Worm (Caenorhabditis elegans) whole organism, L2 larva: ENCODE measurements around the gene hum-2.

Source experiments
- C34F6.9 ChIP-seq: fragments of 150-350 bp; optimal IDR thresholded peaks from 2 replicates; lab custom pipeline; 2014; ENCODE audit warnings: missing biosample characterization, missing genetic modification characterization
- F13H6.1 ChIP-seq: sonication (generic microtip); optimal IDR thresholded peaks from 2 replicates; lab custom pipeline; 2016; ENCODE audit warnings: missing genetic modification characterization, missing compliant biosample characterization
- R02D3.7 ChIP-seq: fragments of 150-350 bp; optimal IDR thresholded peaks from 2 replicates; lab custom pipeline; 2014; ENCODE audit warnings: missing biosample characterization, missing genetic modification characterization
- Y55F3AM.14 ChIP-seq: fragments of 200-800 bp; sonication (Bioruptor generic); optimal IDR thresholded peaks from 2 replicates; lab custom pipeline; 2018; ENCODE audit warnings: mild to moderate bottlenecking, missing genetic modification characterization, missing compliant biosample characterization
- ZK546.5 ChIP-seq: sonication (generic microtip); optimal IDR thresholded peaks from 2 replicates; lab custom pipeline; 2017; ENCODE audit warnings: missing biosample characterization, missing genetic modification characterization
- alr-1 ChIP-seq: fragments of 150-350 bp; optimal IDR thresholded peaks from 2 replicates; lab custom pipeline; 2014; ENCODE audit warnings: missing biosample characterization, missing genetic modification characterization
- aly-2 ChIP-seq: fragments of 150-350 bp; optimal IDR thresholded peaks from 2 replicates; lab custom pipeline; 2014; ENCODE audit warnings: missing biosample characterization, missing genetic modification characterization
- ama-1 ChIP-seq: fragments of 150-350 bp; optimal IDR thresholded peaks from 2 replicates; lab custom pipeline; 2018; ENCODE audit warnings: inconsistent platforms
- ceh-16 ChIP-seq: fragments of 150-350 bp; optimal IDR thresholded peaks from 2 replicates; lab custom pipeline; 2014; ENCODE audit warnings: missing biosample characterization, missing genetic modification characterization
- ceh-82 ChIP-seq: fragments of 150-350 bp; optimal IDR thresholded peaks from 2 replicates; lab custom pipeline; 2014; ENCODE audit warnings: missing biosample characterization, missing genetic modification characterization
- crh-2 ChIP-seq: sonication (generic microtip); optimal IDR thresholded peaks from 2 replicates; lab custom pipeline; 2017; ENCODE audit warnings: missing biosample characterization, missing genetic modification characterization
- dmd-4 ChIP-seq: sonication (generic microtip); optimal IDR thresholded peaks from 2 replicates; lab custom pipeline; 2017; ENCODE audit warnings: missing biosample characterization, missing genetic modification characterization
- egl-27 ChIP-seq: sonication (generic microtip); optimal IDR thresholded peaks from 3 replicates; lab custom pipeline; 2017; ENCODE audit warnings: missing biosample characterization, missing genetic modification reagents, missing genetic modification characterization
- elt-1 ChIP-seq: fragments of 150-350 bp; optimal IDR thresholded peaks from 2 replicates; lab custom pipeline; 2014; ENCODE audit warnings: missing biosample characterization, missing genetic modification characterization
- elt-3 ChIP-seq: sonication (generic microtip); optimal IDR thresholded peaks from 2 replicates; lab custom pipeline; 2017; ENCODE audit warnings: missing biosample characterization, missing genetic modification characterization
- fos-1 ChIP-seq: fragments of 150-350 bp; optimal IDR thresholded peaks from 2 replicates; lab custom pipeline; 2014; ENCODE audit warnings: missing biosample characterization, missing genetic modification characterization
- gmeb-1 ChIP-seq: fragments of 150-350 bp; optimal IDR thresholded peaks from 2 replicates; lab custom pipeline; 2014; ENCODE audit warnings: missing biosample characterization, missing genetic modification characterization
- lin-11 ChIP-seq: fragments of 150-350 bp; sonication (generic microtip); optimal IDR thresholded peaks from 2 replicates; lab custom pipeline; 2014; ENCODE audit warnings: missing biosample characterization, missing genetic modification characterization, inconsistent platforms, mixed read lengths
- lin-13 ChIP-seq: fragments of 150-350 bp; optimal IDR thresholded peaks from 2 replicates; lab custom pipeline; 2014; ENCODE audit warnings: missing biosample characterization, missing genetic modification reagents, missing genetic modification characterization
- lin-39 ChIP-seq: fragments of 150-350 bp; optimal IDR thresholded peaks from 2 replicates; lab custom pipeline; 2014; ENCODE audit warnings: missing biosample characterization, missing genetic modification reagents, missing genetic modification characterization
- lsy-2 ChIP-seq, 2 experiments: fragments of 150-350 bp in 1 of 2; sonication (generic microtip) in 1 of 2; optimal IDR thresholded peaks; 2 replicates each; lab custom pipeline; 2014 to 2017; ENCODE audit warnings: missing biosample characterization in 2 of 2, missing genetic modification characterization in 2 of 2
- mab-5 ChIP-seq: fragments of 150-350 bp; optimal IDR thresholded peaks from 2 replicates; lab custom pipeline; 2014; ENCODE audit warnings: missing biosample characterization, missing genetic modification characterization
- mbf-1 ChIP-seq: sonication (generic microtip); optimal IDR thresholded peaks from 2 replicates; lab custom pipeline; 2017; ENCODE audit warnings: missing biosample characterization, missing genetic modification characterization
- mdl-1 ChIP-seq, 2 experiments: fragments of 150-350 bp in 1 of 2; sonication (generic microtip) in 1 of 2; optimal IDR thresholded peaks; 2 replicates each; lab custom pipeline; 2017; ENCODE audit warnings: missing biosample characterization in 2 of 2, missing genetic modification characterization in 2 of 2
- nhr-10 ChIP-seq: sonication (generic microtip); optimal IDR thresholded peaks from 2 replicates; lab custom pipeline; 2017; ENCODE audit warnings: missing biosample characterization, missing genetic modification characterization
- nhr-11 ChIP-seq: fragments of 150-350 bp; optimal IDR thresholded peaks from 2 replicates; lab custom pipeline; 2014; ENCODE audit warnings: missing biosample characterization, missing genetic modification characterization
- nhr-12 ChIP-seq: fragments of 150-350 bp; optimal IDR thresholded peaks from 2 replicates; lab custom pipeline; 2014; ENCODE audit warnings: missing biosample characterization, missing genetic modification characterization
- nhr-129 ChIP-seq: fragments of 150-350 bp; optimal IDR thresholded peaks from 2 replicates; lab custom pipeline; 2014; ENCODE audit warnings: missing biosample characterization, missing genetic modification characterization
- nhr-21 ChIP-seq: fragments of 150-350 bp; optimal IDR thresholded peaks from 2 replicates; lab custom pipeline; 2014; ENCODE audit warnings: missing biosample characterization, missing genetic modification characterization
- nhr-23 ChIP-seq: fragments of 150-350 bp; optimal IDR thresholded peaks from 2 replicates; lab custom pipeline; 2014; ENCODE audit warnings: missing biosample characterization, missing genetic modification reagents, missing genetic modification characterization
- nhr-237 ChIP-seq: fragments of 150-350 bp; optimal IDR thresholded peaks from 2 replicates; lab custom pipeline; 2014; ENCODE audit warnings: missing biosample characterization, missing genetic modification characterization
- nhr-25 ChIP-seq: fragments of 150-350 bp; sonication (generic microtip); optimal IDR thresholded peaks from 3 replicates; lab custom pipeline; 2014; ENCODE audit warnings: missing biosample characterization, missing genetic modification characterization
- nhr-6 ChIP-seq: fragments of 150-350 bp; optimal IDR thresholded peaks from 2 replicates; lab custom pipeline; 2014; ENCODE audit warnings: missing biosample characterization, missing genetic modification characterization
- nhr-77 ChIP-seq: fragments of 150-350 bp; optimal IDR thresholded peaks from 2 replicates; lab custom pipeline; 2014; ENCODE audit warnings: missing biosample characterization, missing genetic modification characterization
- peb-1 ChIP-seq: fragments of 150-350 bp; optimal IDR thresholded peaks from 2 replicates; lab custom pipeline; 2014; ENCODE audit warnings: missing biosample characterization, missing genetic modification characterization
- sem-4 ChIP-seq: fragments of 150-350 bp; optimal IDR thresholded peaks from 2 replicates; lab custom pipeline; 2014; ENCODE audit warnings: missing biosample characterization, missing genetic modification reagents, missing genetic modification characterization
- skn-1 ChIP-seq: sonication (generic microtip); optimal IDR thresholded peaks from 2 replicates; lab custom pipeline; 2017; ENCODE audit warnings: missing biosample characterization, missing genetic modification characterization
- sma-9 ChIP-seq, 2 experiments: fragments of 150-350 bp in 1 of 2; sonication (generic microtip) in 1 of 2; optimal IDR thresholded peaks; 2 replicates each; lab custom pipeline; 2014 to 2016; ENCODE audit warnings: missing genetic modification characterization in 2 of 2, mild to moderate bottlenecking in 1 of 2, missing biosample characterization in 1 of 2, missing compliant biosample characterization in 1 of 2, missing genetic modification reagents in 1 of 2, moderate library complexity in 1 of 2
- snpc-4 ChIP-seq: fragments of 150-350 bp; optimal IDR thresholded peaks from 2 replicates; lab custom pipeline; 2014; ENCODE audit warnings: missing biosample characterization, missing genetic modification characterization
- unc-39 ChIP-seq: fragments of 150-350 bp; optimal IDR thresholded peaks from 2 replicates; lab custom pipeline; 2014; ENCODE audit warnings: missing biosample characterization, missing genetic modification characterization
- unc-55 ChIP-seq: fragments of 150-350 bp; sonication (generic microtip); optimal IDR thresholded peaks from 3 replicates; lab custom pipeline; 2014; ENCODE audit warnings: missing biosample characterization, missing genetic modification reagents, missing genetic modification characterization
- unc-62 ChIP-seq: fragments of 150-350 bp; optimal IDR thresholded peaks from 2 replicates; lab custom pipeline; 2014; ENCODE audit warnings: missing biosample characterization, missing genetic modification reagents, missing genetic modification characterization
- zag-1 ChIP-seq: fragments of 150-350 bp; optimal IDR thresholded peaks from 2 replicates; lab custom pipeline; 2014; ENCODE audit warnings: missing biosample characterization, missing genetic modification characterization
- ztf-1 ChIP-seq: fragments of 200-800 bp; sonication (Bioruptor generic); conservative IDR thresholded peaks from 2 replicates; pipeline ENCODE4 v1.3.6; 2022; ENCODE audit warnings: missing genetic modification characterization, missing compliant biosample characterization
- ztf-11 ChIP-seq: sonication (generic microtip); optimal IDR thresholded peaks from 2 replicates; lab custom pipeline; 2017; ENCODE audit warnings: missing biosample characterization, missing genetic modification characterization
- ztf-4 ChIP-seq: fragments of 150-350 bp; optimal IDR thresholded peaks from 2 replicates; lab custom pipeline; 2014; ENCODE audit warnings: missing biosample characterization, missing genetic modification characterization

Gene hum-2

ce11 chrV:9343629-9344624 lies 42.0 kb upstream of the hum-2 start, which contains the start of gene tos-1 (continued):
- TF ChIP-seq ama-1 (peak; percentile 99), nhr-25 (tag; lab: Kevin White, UChicago) (peak; percentile 98), nhr-11 (tag; lab: Kevin White, UChicago) (peak; percentile 79), sem-4 (peak; percentile 96), sma-9 (GFP tag; optimal IDR thresholded peaks at IDR 0.05; lab: Kevin White, UChicago) (peak; percentile 90), sma-9 (tag; optimal IDR thresholded peaks at IDR 0.05; lab: Kevin White, UChicago) (no peak), Y55F3AM.14 (peak; percentile 98), nhr-21 (tag; lab: Kevin White, UChicago) (peak; percentile 98), ztf-1 (GFP tag; lab: Robert Waterston, UW) (peak; percentile 94; the same call in 1 of the 2 replicates), ceh-16 (tag; lab: Kevin White, UChicago) (peak; percentile 61), lin-39 (tag; lab: Kevin White, UChicago) (peak; percentile 59), dmd-4 (tag; lab: Kevin White, UChicago) (no peak), elt-3 (tag; lab: Kevin White, UChicago) (no peak), mab-5 (tag; lab: Kevin White, UChicago) (peak; percentile 96), nhr-129 (tag; lab: Kevin White, UChicago) (peak; percentile 95), mdl-1 (tag; optimal IDR thresholded peaks at IDR 0.05; lab: Kevin White, UChicago) (peak; percentile 98 to 99), aly-2 (tag; lab: Kevin White, UChicago) (peak; percentile 43), mbf-1 (tag; lab: Kevin White, UChicago) (no peak), nhr-12 (no peak), F13H6.1 (tag; lab: Kevin White, UChicago) (peak; percentile 99), lin-11 (tag; lab: Kevin White, UChicago) (peak; percentile 74)

- TF ChIP-seq ZK546.5 (tag; lab: Kevin White, UChicago): no peak
- TF ChIP-seq F13H6.1 (tag; lab: Kevin White, UChicago): no peak
- TF ChIP-seq nhr-77 (tag; lab: Kevin White, UChicago): no peak
- TF ChIP-seq unc-55 (GFP tag; lab: Kevin White, UChicago): peak; percentile 94
- no peak for TF ChIP-seq unc-62
- TF ChIP-seq R02D3.7 (tag; lab: Kevin White, UChicago): peak; percentile 88
- no peak for TF ChIP-seq ceh-82
- peak; percentile 7 for TF ChIP-seq fos-1 (tag; lab: Kevin White, UChicago)
- no peak for TF ChIP-seq mbf-1 (tag; lab: Kevin White, UChicago)
- TF ChIP-seq lin-39 (tag; lab: Kevin White, UChicago): no peak
- no peak for TF ChIP-seq mab-5 (tag; lab: Kevin White, UChicago)
- TF ChIP-seq mdl-1 (tag; optimal IDR thresholded peaks at IDR 0.05; lab: Kevin White, UChicago): no peak
- no peak for TF ChIP-seq aly-2 (tag; lab: Kevin White, UChicago)
- TF ChIP-seq nhr-21 (tag; lab: Kevin White, UChicago): peak; percentile 57
- peak; percentile 95 for TF ChIP-seq gmeb-1 (tag; lab: Kevin White, UChicago)
- TF ChIP-seq alr-1 (tag; lab: Kevin White, UChicago): no peak
- peak; percentile 26 for TF ChIP-seq lin-13 (GFP tag; lab: Kevin White, UChicago)
- TF ChIP-seq snpc-4 (tag; lab: Kevin White, UChicago): no peak
- TF ChIP-seq elt-3 (tag; lab: Kevin White, UChicago): no peak
- peak; percentile 29 for TF ChIP-seq egl-27
- no peak for TF ChIP-seq peb-1 (tag; lab: Kevin White, UChicago)
- no peak for TF ChIP-seq unc-39 (tag; lab: Kevin White, UChicago)
- no peak for TF ChIP-seq sem-4
- no peak for TF ChIP-seq elt-1
- no peak for TF ChIP-seq nhr-10 (tag; lab: Kevin White, UChicago)
- TF ChIP-seq ztf-1 (GFP tag; lab: Robert Waterston, UW): no peak
- TF ChIP-seq nhr-23 (tag; lab: Kevin White, UChicago): no peak
- TF ChIP-seq nhr-129 (tag; lab: Kevin White, UChicago): peak; percentile 79
- TF ChIP-seq ztf-11: no peak
- peak; percentile 64 for TF ChIP-seq ama-1
- TF ChIP-seq nhr-12: no peak
- no peak for TF ChIP-seq zag-1
- TF ChIP-seq lin-11 (tag; lab: Kevin White, UChicago): no peak
- no peak for TF ChIP-seq Y55F3AM.14
- no peak for TF ChIP-seq ztf-4
- no peak for TF ChIP-seq ceh-16 (tag; lab: Kevin White, UChicago)
- TF ChIP-seq crh-2 (tag; lab: Kevin White, UChicago): peak; percentile 53
- TF ChIP-seq nhr-25 (tag; lab: Kevin White, UChicago): no peak
- no peak for TF ChIP-seq nhr-11 (tag; lab: Kevin White, UChicago)
- TF ChIP-seq nhr-6: peak; percentile 29
- no peak for TF ChIP-seq dmd-4 (tag; lab: Kevin White, UChicago)
- TF ChIP-seq lsy-2 (tag; optimal IDR thresholded peaks at IDR 0.05; lab: Kevin White, UChicago): peak in 1 of 2 experiments; percentile 80
- peak; percentile 83 for TF ChIP-seq C34F6.9
- TF ChIP-seq nhr-237 (tag; lab: Kevin White, UChicago): no peak
- TF ChIP-seq sma-9 (GFP tag; optimal IDR thresholded peaks at IDR 0.05; lab: Kevin White, UChicago): peak; percentile 18
- TF ChIP-seq sma-9 (tag; optimal IDR thresholded peaks at IDR 0.05; lab: Kevin White, UChicago): no peak
- TF ChIP-seq skn-1: no peak
Measured at ce11 chrV:9346804-9347203, 39.2 kb upstream of the hum-2 start, which contains the start of the genes K07B1.7 and try-5. K07B1.7 (minus strand) TSS chrV:9346962. try-5 (plus strand) TSS chrV:9347044.
